Worm (Caenorhabditis elegans) whole organism, L1 larva: Measurements from ENCODE around the gene clec-41.

Experiments used
- aha-1 ChIP-seq: fragments of 150-350 bp; optimal IDR thresholded peaks from 2 replicates; lab custom pipeline; 2014; ENCODE audit warnings: missing biosample characterization, missing genetic modification characterization
- aly-2 ChIP-seq: fragments of 150-350 bp; optimal IDR thresholded peaks from 2 replicates; lab custom pipeline; 2014; ENCODE audit warnings: missing biosample characterization, missing genetic modification characterization
- blmp-1 ChIP-seq: fragments of 150-350 bp; optimal IDR thresholded peaks from 2 replicates; lab custom pipeline; 2014; ENCODE audit warnings: missing biosample characterization, missing genetic modification characterization
- ceh-8 ChIP-seq: fragments of 200-800 bp; sonication (Bioruptor generic); optimal IDR thresholded peaks from 2 replicates; lab custom pipeline; 2018; ENCODE audit warnings: mild to moderate bottlenecking, missing genetic modification characterization, moderate library complexity, missing compliant biosample characterization
- ceh-82 ChIP-seq, 3 experiments: fragments of 150-350 bp in 1 of 3; sonication (generic microtip) in 2 of 3; optimal IDR thresholded peaks; 2 replicates each; lab custom pipeline; 2014 to 2017; ENCODE audit warnings: missing biosample characterization in 3 of 3, missing genetic modification characterization in 3 of 3
- ceh-88 ChIP-seq: fragments of 200-800 bp; sonication (Bioruptor generic); IDR thresholded peaks from 2 replicates; pipeline ENCODE4 v1.3.6; 2022; ENCODE audit warnings: missing genetic modification characterization, missing compliant biosample characterization
- ces-1 ChIP-seq: fragments of 150-350 bp; optimal IDR thresholded peaks from 2 replicates; lab custom pipeline; 2014; ENCODE audit warnings: missing biosample characterization, missing genetic modification reagents, missing genetic modification characterization
- efl-3 ChIP-seq: fragments of 200-800 bp; sonication (Bioruptor generic); optimal IDR thresholded peaks from 2 replicates; lab custom pipeline; 2018; ENCODE audit warnings: mild to moderate bottlenecking, missing genetic modification characterization, missing compliant biosample characterization
- egl-13 ChIP-seq: sonication (generic microtip); optimal IDR thresholded peaks from 2 replicates; lab custom pipeline; 2016; ENCODE audit warnings: missing genotype, missing genetic modification reagents, missing genetic modification characterization, missing compliant biosample characterization
- elt-2 ChIP-seq: sonication (generic microtip); optimal IDR thresholded peaks from 2 replicates; lab custom pipeline; 2016; ENCODE audit warnings: missing genetic modification characterization, mild to moderate bottlenecking, inconsistent platforms, missing compliant biosample characterization, missing genetic modification reagents
- ets-5 ChIP-seq: fragments of 200-800 bp; sonication (Bioruptor generic); IDR thresholded peaks from 2 replicates; pipeline ENCODE4 v1.3.6; 2022; ENCODE audit warnings: missing genetic modification characterization, missing compliant biosample characterization
- fkh-10 ChIP-seq: sonication (generic microtip); optimal IDR thresholded peaks from 2 replicates; lab custom pipeline; 2017; ENCODE audit warnings: missing biosample characterization, missing genetic modification reagents, missing genetic modification characterization
- fos-1 ChIP-seq: fragments of 150-350 bp; optimal IDR thresholded peaks from 2 replicates; lab custom pipeline; 2014; ENCODE audit warnings: missing biosample characterization, missing genetic modification characterization
- grh-1 ChIP-seq: fragments of 200-800 bp; sonication (Bioruptor generic); IDR thresholded peaks from 2 replicates; pipeline ENCODE4 v1.3.6; 2022; ENCODE audit warnings: missing genetic modification reagents, missing genetic modification characterization, missing compliant biosample characterization
- hlh-17 ChIP-seq: fragments of 200-800 bp; sonication (Bioruptor generic); optimal IDR thresholded peaks from 2 replicates; lab custom pipeline; 2018; ENCODE audit warnings: missing genetic modification characterization, mild to moderate bottlenecking, missing compliant biosample characterization, moderate library complexity, borderline replicate concordance
- lin-14 ChIP-seq: fragments of 200-800 bp; sonication (Bioruptor generic); optimal IDR thresholded peaks from 2 replicates; lab custom pipeline; 2018; ENCODE audit warnings: mild to moderate bottlenecking, missing genetic modification characterization, moderate library complexity, missing compliant biosample characterization
- lin-39 ChIP-seq: fragments of 150-350 bp; optimal IDR thresholded peaks from 2 replicates; lab custom pipeline; 2014; ENCODE audit warnings: missing biosample characterization, missing genetic modification reagents, missing genetic modification characterization
- lir-3 ChIP-seq: sonication (generic microtip); optimal IDR thresholded peaks from 2 replicates; lab custom pipeline; 2016; ENCODE audit warnings: mild to moderate bottlenecking, missing genetic modification characterization, moderate library complexity, missing compliant biosample characterization; ENCODE audit not compliant: poor library complexity
- lsy-2 ChIP-seq, 2 experiments: fragments of 150-350 bp; optimal IDR thresholded peaks; 2 replicates each; lab custom pipeline; 2014; ENCODE audit warnings: missing biosample characterization in 2 of 2, missing genetic modification characterization in 2 of 2
- mab-9 ChIP-seq: fragments of 200-800 bp; sonication (Bioruptor generic); IDR thresholded peaks from 2 replicates; pipeline ENCODE4 v1.3.6; 2022; ENCODE audit warnings: missing genetic modification reagents, missing genetic modification characterization, missing compliant biosample characterization
- mef-2 ChIP-seq: fragments of 150-350 bp; optimal IDR thresholded peaks from 2 replicates; lab custom pipeline; 2014; ENCODE audit warnings: missing biosample characterization, missing genetic modification characterization
- mep-1 ChIP-seq: fragments of 150-350 bp; optimal IDR thresholded peaks from 2 replicates; lab custom pipeline; 2014; ENCODE audit warnings: missing biosample characterization, missing genetic modification characterization
- nhr-11 ChIP-seq: fragments of 150-350 bp; optimal IDR thresholded peaks from 2 replicates; lab custom pipeline; 2014; ENCODE audit warnings: missing biosample characterization, missing genetic modification characterization
- nhr-71 ChIP-seq: sonication (generic microtip); optimal IDR thresholded peaks from 2 replicates; lab custom pipeline; 2016; ENCODE audit warnings: mild to moderate bottlenecking, missing genetic modification characterization, moderate library complexity, missing compliant biosample characterization
- nhr-76 ChIP-seq: sonication (generic microtip); optimal IDR thresholded peaks from 2 replicates; lab custom pipeline; 2017; ENCODE audit warnings: missing biosample characterization, missing genetic modification characterization
- nhr-77 ChIP-seq: fragments of 150-350 bp; optimal IDR thresholded peaks from 2 replicates; lab custom pipeline; 2014; ENCODE audit warnings: missing biosample characterization, missing genetic modification characterization
- pqm-1 ChIP-seq: sonication (generic microtip); optimal IDR thresholded peaks from 3 replicates; lab custom pipeline; 2017; ENCODE audit warnings: missing biosample characterization, missing genetic modification characterization
- rnt-1 ChIP-seq: sonication (generic microtip); optimal IDR thresholded peaks from 2 replicates; lab custom pipeline; 2016; ENCODE audit warnings: mild to moderate bottlenecking, missing genetic modification characterization, moderate library complexity, missing compliant biosample characterization
- snu-23 ChIP-seq: sonication (generic microtip); optimal IDR thresholded peaks from 2 replicates; lab custom pipeline; 2016; ENCODE audit warnings: missing genetic modification characterization, missing compliant biosample characterization
- sptf-1 ChIP-seq: fragments of 150-350 bp; optimal IDR thresholded peaks from 2 replicates; lab custom pipeline; 2014; ENCODE audit warnings: missing biosample characterization, missing genetic modification characterization
- sup-37 ChIP-seq: fragments of 200-800 bp; sonication (Bioruptor generic); optimal IDR thresholded peaks from 2 replicates; lab custom pipeline; 2018; ENCODE audit warnings: mild to moderate bottlenecking, missing genetic modification characterization, missing compliant biosample characterization
- swsn-7 ChIP-seq: sonication (generic microtip); optimal IDR thresholded peaks from 2 replicates; lab custom pipeline; 2016; ENCODE audit warnings: missing genetic modification characterization, missing compliant biosample characterization
- tbx-2 ChIP-seq: sonication (generic microtip); optimal IDR thresholded peaks from 2 replicates; lab custom pipeline; 2016; ENCODE audit warnings: missing genetic modification characterization, missing compliant biosample characterization
- tlp-1 ChIP-seq: fragments of 150-350 bp; optimal IDR thresholded peaks from 2 replicates; lab custom pipeline; 2014; ENCODE audit warnings: missing biosample characterization, missing genetic modification characterization
- unc-62 ChIP-seq: fragments of 150-350 bp; optimal IDR thresholded peaks from 2 replicates; lab custom pipeline; 2014; ENCODE audit warnings: missing biosample characterization, missing genetic modification reagents, missing genetic modification characterization
- vab-15 ChIP-seq: sonication (generic microtip); optimal IDR thresholded peaks from 2 replicates; lab custom pipeline; 2017; ENCODE audit warnings: missing genotype, mild to moderate bottlenecking, missing genetic modification characterization, missing compliant biosample characterization
- xbp-1 ChIP-seq: sonication (generic microtip); optimal IDR thresholded peaks from 2 replicates; lab custom pipeline; 2016; ENCODE audit warnings: missing genetic modification characterization, missing compliant biosample characterization

The clec-41 gene

ce11 chrV:13116114-13116603 is 21.7 kb downstream of the clec-41 start, which contains the start of gene acly-2:
Gene acly-2 (plus strand): TSS chrV:13116488.
- TF ChIP-seq nhr-76 (no peak), hlh-17 (GFP tag; lab: Kevin White, UChicago) (no peak), egl-13 (no peak), vab-15 (tag; lab: Kevin White, UChicago) (no peak), elt-2 (no peak), xbp-1 (tag; lab: Kevin White, UChicago) (no peak), aha-1 (tag; lab: Kevin White, UChicago) (no peak), rnt-1 (no peak), lir-3 (no peak), mef-2 (tag; lab: Kevin White, UChicago) (no peak), snu-23 (GFP tag; lab: Kevin White, UChicago) (no peak), ets-5 (no peak), grh-1 (GFP tag; lab: Robert Waterston, UW) (no peak), ceh-88 (GFP tag; lab: Robert Waterston, UW) (no peak), nhr-11 (tag; lab: Kevin White, UChicago) (no peak), tlp-1 (tag; lab: Kevin White, UChicago) (no peak), mep-1 (tag; lab: Kevin White, UChicago) (peak; percentile 14), efl-3 (GFP tag; lab: Kevin White, UChicago) (no peak), sptf-1 (tag; lab: Kevin White, UChicago) (no peak), blmp-1 (tag; lab: Kevin White, UChicago) (peak; percentile 62), lin-14 (GFP tag; lab: Kevin White, UChicago) (peak; percentile 2), unc-62 (GFP tag; lab: Kevin White, UChicago) (no peak), aly-2 (tag; lab: Kevin White, UChicago) (no peak), lin-39 (tag; lab: Kevin White, UChicago) (no peak), lsy-2 (tag; optimal IDR thresholded peaks at IDR 0.05; lab: Kevin White, UChicago) (no peak)

DNA sequence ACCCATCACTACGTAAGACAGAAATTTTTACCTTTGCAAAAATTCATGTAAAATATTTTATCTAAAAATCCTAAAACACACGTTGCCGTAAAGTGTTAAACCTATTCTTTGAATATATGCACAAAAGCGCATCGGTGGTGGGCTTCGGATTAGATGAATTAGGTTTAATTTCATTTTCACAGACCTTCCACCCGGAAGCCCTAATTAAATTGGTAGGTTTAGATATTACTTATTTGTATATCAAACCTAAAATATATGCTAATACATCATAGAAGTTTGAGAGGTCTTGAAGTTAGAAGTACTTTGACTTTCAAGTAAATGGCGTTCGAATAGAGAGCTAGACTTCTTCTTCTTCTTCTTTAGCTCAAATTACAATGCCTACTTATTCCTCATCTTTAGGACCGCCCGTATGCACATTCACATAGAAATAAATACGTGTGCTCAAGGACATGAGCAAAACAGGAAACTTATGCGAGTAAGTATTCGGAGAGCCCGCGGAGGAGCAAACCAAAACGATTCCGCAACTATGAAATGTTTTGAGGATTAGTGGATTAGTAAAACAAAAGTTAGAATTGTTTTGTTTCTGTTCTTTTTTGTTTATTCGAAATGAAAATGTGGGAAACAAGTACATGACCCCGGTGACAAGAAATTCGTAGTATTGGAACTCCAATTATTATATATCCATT is 23.2 kb downstream of the clec-41 start:
- no peak for TF ChIP-seq nhr-71 (tag; lab: Kevin White, UChicago)
- TF ChIP-seq xbp-1 (tag; lab: Kevin White, UChicago) = no peak
- no peak for TF ChIP-seq nhr-77 (tag; lab: Kevin White, UChicago)
- peak; percentile 37 for TF ChIP-seq lin-14 (GFP tag; lab: Kevin White, UChicago)

- peak; percentile 10 for TF ChIP-seq fkh-10
- TF ChIP-seq nhr-77 (tag; lab: Kevin White, UChicago) = no peak
- TF ChIP-seq lin-14 (GFP tag; lab: Kevin White, UChicago) = peak; percentile 8
- TF ChIP-seq ces-1 = peak; percentile 12
- TF ChIP-seq tlp-1 (tag; lab: Kevin White, UChicago) = no peak
- TF ChIP-seq, all 84 proteins: peak for 3
These were observed 24.9 kb downstream of the clec-41 start for ce11 chrV:13112937-13113497.

- TF ChIP-seq fos-1 (tag; lab: Kevin White, UChicago) (no peak), pqm-1 (no peak), swsn-7 (no peak), xbp-1 (tag; lab: Kevin White, UChicago) (no peak), aha-1 (tag; lab: Kevin White, UChicago) (no peak), tbx-2 (tag; lab: Kevin White, UChicago) (no peak), ceh-8 (no peak), lin-14 (GFP tag; lab: Kevin White, UChicago) (peak; percentile 69), sup-37 (GFP tag; lab: Kevin White, UChicago) (no peak), mab-9 (GFP tag; lab: Robert Waterston, UW) (no peak), ceh-82 (tag; optimal IDR thresholded peaks at IDR 0.05; lab: Kevin White, UChicago) (peak in 1 of 3 experiments; percentile 12)
These were observed 26.2 kb downstream of the clec-41 start for ce11 chrV:13111599-13112191.
